Worm (Caenorhabditis elegans) whole organism, L2 larva: Measurements from ENCODE around the gene F55C9.11.

Source experiments
- C34F6.9 ChIP-seq: fragments of 150-350 bp; optimal IDR thresholded peaks from 2 replicates; lab custom pipeline; 2014; ENCODE audit warnings: missing biosample characterization, missing genetic modification characterization
- F13H6.1 ChIP-seq: sonication (generic microtip); optimal IDR thresholded peaks from 2 replicates; lab custom pipeline; 2016; ENCODE audit warnings: missing genetic modification characterization, missing compliant biosample characterization
- R02D3.7 ChIP-seq: fragments of 150-350 bp; optimal IDR thresholded peaks from 2 replicates; lab custom pipeline; 2014; ENCODE audit warnings: missing biosample characterization, missing genetic modification characterization
- Y55F3AM.14 ChIP-seq: fragments of 200-800 bp; sonication (Bioruptor generic); optimal IDR thresholded peaks from 2 replicates; lab custom pipeline; 2018; ENCODE audit warnings: mild to moderate bottlenecking, missing genetic modification characterization, missing compliant biosample characterization
- ZK546.5 ChIP-seq: sonication (generic microtip); optimal IDR thresholded peaks from 2 replicates; lab custom pipeline; 2017; ENCODE audit warnings: missing biosample characterization, missing genetic modification characterization
- aly-2 ChIP-seq: fragments of 150-350 bp; optimal IDR thresholded peaks from 2 replicates; lab custom pipeline; 2014; ENCODE audit warnings: missing biosample characterization, missing genetic modification characterization
- ama-1 ChIP-seq: fragments of 150-350 bp; optimal IDR thresholded peaks from 2 replicates; lab custom pipeline; 2018; ENCODE audit warnings: inconsistent platforms
- blmp-1 ChIP-seq: sonication (generic microtip); optimal IDR thresholded peaks from 2 replicates; lab custom pipeline; 2017; ENCODE audit warnings: missing genetic modification characterization, mild to moderate bottlenecking, missing compliant biosample characterization, antibody characterized with exemption, moderate library complexity; ENCODE audit not compliant: insufficient read depth
- ceh-16 ChIP-seq: fragments of 150-350 bp; optimal IDR thresholded peaks from 2 replicates; lab custom pipeline; 2014; ENCODE audit warnings: missing biosample characterization, missing genetic modification characterization
- ceh-82 ChIP-seq: fragments of 150-350 bp; optimal IDR thresholded peaks from 2 replicates; lab custom pipeline; 2014; ENCODE audit warnings: missing biosample characterization, missing genetic modification characterization
- elt-1 ChIP-seq: fragments of 150-350 bp; optimal IDR thresholded peaks from 2 replicates; lab custom pipeline; 2014; ENCODE audit warnings: missing biosample characterization, missing genetic modification characterization
- elt-3 ChIP-seq: sonication (generic microtip); optimal IDR thresholded peaks from 2 replicates; lab custom pipeline; 2017; ENCODE audit warnings: missing biosample characterization, missing genetic modification characterization
- fos-1 ChIP-seq: fragments of 150-350 bp; optimal IDR thresholded peaks from 2 replicates; lab custom pipeline; 2014; ENCODE audit warnings: missing biosample characterization, missing genetic modification characterization
- gmeb-1 ChIP-seq: fragments of 150-350 bp; optimal IDR thresholded peaks from 2 replicates; lab custom pipeline; 2014; ENCODE audit warnings: missing biosample characterization, missing genetic modification characterization
- lin-11 ChIP-seq: fragments of 150-350 bp; sonication (generic microtip); optimal IDR thresholded peaks from 2 replicates; lab custom pipeline; 2014; ENCODE audit warnings: missing biosample characterization, missing genetic modification characterization, inconsistent platforms, mixed read lengths
- lin-39 ChIP-seq: fragments of 150-350 bp; optimal IDR thresholded peaks from 2 replicates; lab custom pipeline; 2014; ENCODE audit warnings: missing biosample characterization, missing genetic modification reagents, missing genetic modification characterization
- mab-5 ChIP-seq: fragments of 150-350 bp; optimal IDR thresholded peaks from 2 replicates; lab custom pipeline; 2014; ENCODE audit warnings: missing biosample characterization, missing genetic modification characterization
- mbf-1 ChIP-seq: sonication (generic microtip); optimal IDR thresholded peaks from 2 replicates; lab custom pipeline; 2017; ENCODE audit warnings: missing biosample characterization, missing genetic modification characterization
- mdl-1 ChIP-seq, 2 experiments: fragments of 150-350 bp in 1 of 2; sonication (generic microtip) in 1 of 2; optimal IDR thresholded peaks; 2 replicates each; lab custom pipeline; 2017; ENCODE audit warnings: missing biosample characterization in 2 of 2, missing genetic modification characterization in 2 of 2
- nhr-10 ChIP-seq: sonication (generic microtip); optimal IDR thresholded peaks from 2 replicates; lab custom pipeline; 2017; ENCODE audit warnings: missing biosample characterization, missing genetic modification characterization
- nhr-11 ChIP-seq: fragments of 150-350 bp; optimal IDR thresholded peaks from 2 replicates; lab custom pipeline; 2014; ENCODE audit warnings: missing biosample characterization, missing genetic modification characterization
- nhr-12 ChIP-seq: fragments of 150-350 bp; optimal IDR thresholded peaks from 2 replicates; lab custom pipeline; 2014; ENCODE audit warnings: missing biosample characterization, missing genetic modification characterization
- nhr-21 ChIP-seq: fragments of 150-350 bp; optimal IDR thresholded peaks from 2 replicates; lab custom pipeline; 2014; ENCODE audit warnings: missing biosample characterization, missing genetic modification characterization
- nhr-23 ChIP-seq: fragments of 150-350 bp; optimal IDR thresholded peaks from 2 replicates; lab custom pipeline; 2014; ENCODE audit warnings: missing biosample characterization, missing genetic modification reagents, missing genetic modification characterization
- nhr-237 ChIP-seq: fragments of 150-350 bp; optimal IDR thresholded peaks from 2 replicates; lab custom pipeline; 2014; ENCODE audit warnings: missing biosample characterization, missing genetic modification characterization
- nhr-25 ChIP-seq: fragments of 150-350 bp; sonication (generic microtip); optimal IDR thresholded peaks from 3 replicates; lab custom pipeline; 2014; ENCODE audit warnings: missing biosample characterization, missing genetic modification characterization
- nhr-6 ChIP-seq: fragments of 150-350 bp; optimal IDR thresholded peaks from 2 replicates; lab custom pipeline; 2014; ENCODE audit warnings: missing biosample characterization, missing genetic modification characterization
- nhr-77 ChIP-seq: fragments of 150-350 bp; optimal IDR thresholded peaks from 2 replicates; lab custom pipeline; 2014; ENCODE audit warnings: missing biosample characterization, missing genetic modification characterization
- sem-4 ChIP-seq: fragments of 150-350 bp; optimal IDR thresholded peaks from 2 replicates; lab custom pipeline; 2014; ENCODE audit warnings: missing biosample characterization, missing genetic modification reagents, missing genetic modification characterization
- skn-1 ChIP-seq: sonication (generic microtip); optimal IDR thresholded peaks from 2 replicates; lab custom pipeline; 2017; ENCODE audit warnings: missing biosample characterization, missing genetic modification characterization
- sma-9 ChIP-seq, 2 experiments: fragments of 150-350 bp in 1 of 2; sonication (generic microtip) in 1 of 2; optimal IDR thresholded peaks; 2 replicates each; lab custom pipeline; 2014 to 2016; ENCODE audit warnings: missing genetic modification characterization in 2 of 2, mild to moderate bottlenecking in 1 of 2, missing biosample characterization in 1 of 2, missing compliant biosample characterization in 1 of 2, missing genetic modification reagents in 1 of 2, moderate library complexity in 1 of 2
- snpc-4 ChIP-seq: fragments of 150-350 bp; optimal IDR thresholded peaks from 2 replicates; lab custom pipeline; 2014; ENCODE audit warnings: missing biosample characterization, missing genetic modification characterization
- unc-62 ChIP-seq: fragments of 150-350 bp; optimal IDR thresholded peaks from 2 replicates; lab custom pipeline; 2014; ENCODE audit warnings: missing biosample characterization, missing genetic modification reagents, missing genetic modification characterization
- zag-1 ChIP-seq: fragments of 150-350 bp; optimal IDR thresholded peaks from 2 replicates; lab custom pipeline; 2014; ENCODE audit warnings: missing biosample characterization, missing genetic modification characterization
- ztf-1 ChIP-seq: fragments of 200-800 bp; sonication (Bioruptor generic); conservative IDR thresholded peaks from 2 replicates; pipeline ENCODE4 v1.3.6; 2022; ENCODE audit warnings: missing genetic modification characterization, missing compliant biosample characterization
- ztf-11 ChIP-seq: sonication (generic microtip); optimal IDR thresholded peaks from 2 replicates; lab custom pipeline; 2017; ENCODE audit warnings: missing biosample characterization, missing genetic modification characterization

F55C9.11 gene

ce11 chrV:19309591-19309990 is at the start of gene F55C9.11:
F55C9.11 (minus strand) TSS chrV:19309691.
- TF ChIP-seq sma-9 (GFP tag; optimal IDR thresholded peaks at IDR 0.05; lab: Kevin White, UChicago), result no peak
- no peak for TF ChIP-seq sma-9 (tag; optimal IDR thresholded peaks at IDR 0.05; lab: Kevin White, UChicago)
- no peak for TF ChIP-seq R02D3.7 (tag; lab: Kevin White, UChicago)
- TF ChIP-seq ztf-11 (tag; lab: Kevin White, UChicago), result no peak
- TF ChIP-seq nhr-237 (tag; lab: Kevin White, UChicago), result no peak
- no peak for TF ChIP-seq nhr-6 (tag; lab: Kevin White, UChicago)
- TF ChIP-seq skn-1, result no peak
- TF ChIP-seq nhr-11 (tag; lab: Kevin White, UChicago), result no peak
- no peak for TF ChIP-seq sem-4 (tag; lab: Kevin White, UChicago)
- no peak for TF ChIP-seq lin-39 (tag; lab: Kevin White, UChicago)
- no peak for TF ChIP-seq mab-5

ce11 chrV:19358039-19358438 is 48.5 kb upstream of the F55C9.11 start:
- TF ChIP-seq sma-9 (GFP tag; optimal IDR thresholded peaks at IDR 0.05; lab: Kevin White, UChicago) (no peak), sma-9 (tag; optimal IDR thresholded peaks at IDR 0.05; lab: Kevin White, UChicago) (no peak), ztf-1 (GFP tag; lab: Robert Waterston, UW) (no peak), C34F6.9 (no peak), nhr-25 (tag; lab: Kevin White, UChicago) (no peak), lin-39 (tag; lab: Kevin White, UChicago) (no peak), snpc-4 (tag; lab: Kevin White, UChicago) (no peak), F13H6.1 (tag; lab: Kevin White, UChicago) (no peak)

ce11 chrV:19356717-19357116 is 47.2 kb upstream of the F55C9.11 start:
- TF ChIP-seq ceh-82 (tag; lab: Kevin White, UChicago) (no peak), elt-3 (tag; lab: Kevin White, UChicago) (no peak), ama-1 (lab: Kevin White, UChicago) (no peak), fos-1 (tag; lab: Kevin White, UChicago) (no peak), nhr-10 (no peak), lin-11 (tag; lab: Kevin White, UChicago) (no peak), ztf-11 (tag; lab: Kevin White, UChicago) (no peak), Y55F3AM.14 (GFP tag; lab: Kevin White, UChicago) (no peak), mab-5 (no peak), ceh-16 (tag; lab: Kevin White, UChicago) (no peak), nhr-6 (tag; lab: Kevin White, UChicago) (no peak), nhr-12 (tag; lab: Kevin White, UChicago) (no peak), mdl-1 (tag; optimal IDR thresholded peaks at IDR 0.05; lab: Kevin White, UChicago) (no peak), ZK546.5 (tag; lab: Kevin White, UChicago) (no peak), gmeb-1 (no peak), nhr-77 (tag; lab: Kevin White, UChicago) (no peak), nhr-237 (tag; lab: Kevin White, UChicago) (no peak)

- no peak for TF ChIP-seq ztf-11 (tag; lab: Kevin White, UChicago)
- TF ChIP-seq elt-1 (tag; lab: Kevin White, UChicago), result no peak
- no peak for TF ChIP-seq unc-62 (GFP tag; lab: Kevin White, UChicago)
- no peak for TF ChIP-seq nhr-21 (tag; lab: Kevin White, UChicago)
- TF ChIP-seq skn-1, result no peak
- no peak for TF ChIP-seq nhr-12 (tag; lab: Kevin White, UChicago)
- TF ChIP-seq nhr-11 (tag; lab: Kevin White, UChicago), result no peak
- no peak for TF ChIP-seq lin-39 (tag; lab: Kevin White, UChicago)
- no peak for TF ChIP-seq nhr-10
- TF ChIP-seq ceh-82 (tag; lab: Kevin White, UChicago), result no peak
- no peak for TF ChIP-seq snpc-4 (tag; lab: Kevin White, UChicago)
- no peak for TF ChIP-seq zag-1 (tag; lab: Kevin White, UChicago)
- TF ChIP-seq nhr-77 (tag; lab: Kevin White, UChicago), result no peak
- TF ChIP-seq nhr-23 (tag; lab: Kevin White, UChicago), result no peak
- no peak for TF ChIP-seq sma-9 (GFP tag; optimal IDR thresholded peaks at IDR 0.05; lab: Kevin White, UChicago)
- TF ChIP-seq sma-9 (tag; optimal IDR thresholded peaks at IDR 0.05; lab: Kevin White, UChicago), result no peak
- no peak for TF ChIP-seq aly-2
- TF ChIP-seq mdl-1 (tag; optimal IDR thresholded peaks at IDR 0.05; lab: Kevin White, UChicago), result no peak
- no peak for TF ChIP-seq blmp-1
- TF ChIP-seq mbf-1 (tag; lab: Kevin White, UChicago), result no peak
- TF ChIP-seq sem-4 (tag; lab: Kevin White, UChicago), result no peak
These were observed 45.7 kb upstream of the F55C9.11 start for ce11 chrV:19355219-19355618.
